Worm (Caenorhabditis elegans) whole organism, early embryonic: ENCODE measurements around the gene unc-7.
A peak's percentile ranks its signal among the peaks of the same experiment; 100 is the strongest.

Experiments used
- B0310.2 ChIP-seq: sonication (generic microtip); optimal IDR thresholded peaks from 2 replicates; lab custom pipeline; 2016; ENCODE audit warnings: mild to moderate bottlenecking, missing genetic modification characterization, missing compliant biosample characterization
- F13C5.2 ChIP-seq: sonication (generic microtip); optimal IDR thresholded peaks from 2 replicates; lab custom pipeline; 2017; ENCODE audit warnings: mild to moderate bottlenecking, missing genetic modification characterization, inconsistent platforms, missing compliant biosample characterization
- aly-1 ChIP-seq: sonication (generic microtip); optimal IDR thresholded peaks from 2 replicates; lab custom pipeline; 2016; ENCODE audit warnings: missing genetic modification characterization, missing compliant biosample characterization
- ama-1 ChIP-seq: fragments of 150-350 bp; optimal IDR thresholded peaks from 2 replicates; lab custom pipeline; 2014
- ceh-13 ChIP-seq: fragments of 200-800 bp; sonication (Bioruptor generic); optimal IDR thresholded peaks from 2 replicates; lab custom pipeline; 2018; ENCODE audit warnings: mild to moderate bottlenecking, missing genetic modification characterization, missing compliant biosample characterization
- ceh-36 ChIP-seq: sonication (generic microtip); optimal IDR thresholded peaks from 2 replicates; lab custom pipeline; 2016; ENCODE audit warnings: missing genetic modification characterization, inconsistent platforms, missing compliant biosample characterization
- ets-7 ChIP-seq: sonication (generic microtip); optimal IDR thresholded peaks from 2 replicates; lab custom pipeline; 2016; ENCODE audit warnings: missing genotype, missing genetic modification characterization, missing compliant biosample characterization
- flt-1 ChIP-seq: fragments of 200-800 bp; sonication (Bioruptor generic); IDR thresholded peaks from 2 replicates; pipeline ENCODE4 v1.3.6; 2022; ENCODE audit warnings: missing genetic modification characterization, missing compliant biosample characterization
- hmbx-1 ChIP-seq: sonication (generic microtip); optimal IDR thresholded peaks from 2 replicates; lab custom pipeline; 2016; ENCODE audit warnings: mild to moderate bottlenecking, missing genetic modification characterization, missing compliant biosample characterization
- hmg-4 ChIP-seq: fragments of 200-800 bp; sonication (Bioruptor generic); optimal IDR thresholded peaks from 2 replicates; lab custom pipeline; 2018; ENCODE audit warnings: mild to moderate bottlenecking, missing genetic modification characterization, missing compliant biosample characterization
- hnd-1 ChIP-seq: sonication (generic microtip); optimal IDR thresholded peaks from 2 replicates; lab custom pipeline; 2016; ENCODE audit warnings: missing genetic modification characterization, missing compliant biosample characterization
- pes-1 ChIP-seq: fragments of 200-800 bp; sonication (Bioruptor generic); IDR thresholded peaks from 2 replicates; pipeline ENCODE4 v1.3.6; 2022; ENCODE audit warnings: missing genetic modification reagents, missing genetic modification characterization, missing compliant biosample characterization
- scrt-1 ChIP-seq: fragments of 200-800 bp; sonication (Bioruptor generic); IDR thresholded peaks from 2 replicates; pipeline ENCODE4 v1.3.6; 2022; ENCODE audit warnings: missing genetic modification characterization, missing compliant biosample characterization
- sea-1 ChIP-seq: fragments of 200-800 bp; sonication (Bioruptor generic); conservative IDR thresholded peaks from 2 replicates; pipeline ENCODE4 v1.3.6; 2022; ENCODE audit warnings: missing genetic modification characterization, missing compliant biosample characterization
- tbx-11 ChIP-seq: fragments of 200-800 bp; sonication (Bioruptor generic); IDR thresholded peaks from 2 replicates; pipeline ENCODE4 v1.3.6; 2022; ENCODE audit warnings: missing genetic modification characterization, missing compliant biosample characterization
- tbx-37 ChIP-seq: fragments of 200-800 bp; sonication (Bioruptor generic); conservative IDR thresholded peaks from 2 replicates; pipeline ENCODE4 v1.3.6; 2022; ENCODE audit warnings: missing genetic modification reagents, missing genetic modification characterization, missing compliant biosample characterization
- tra-4 ChIP-seq: sonication (generic microtip); optimal IDR thresholded peaks from 2 replicates; lab custom pipeline; 2017; ENCODE audit warnings: missing genetic modification characterization, missing compliant biosample characterization

The unc-7 gene

DNA sequence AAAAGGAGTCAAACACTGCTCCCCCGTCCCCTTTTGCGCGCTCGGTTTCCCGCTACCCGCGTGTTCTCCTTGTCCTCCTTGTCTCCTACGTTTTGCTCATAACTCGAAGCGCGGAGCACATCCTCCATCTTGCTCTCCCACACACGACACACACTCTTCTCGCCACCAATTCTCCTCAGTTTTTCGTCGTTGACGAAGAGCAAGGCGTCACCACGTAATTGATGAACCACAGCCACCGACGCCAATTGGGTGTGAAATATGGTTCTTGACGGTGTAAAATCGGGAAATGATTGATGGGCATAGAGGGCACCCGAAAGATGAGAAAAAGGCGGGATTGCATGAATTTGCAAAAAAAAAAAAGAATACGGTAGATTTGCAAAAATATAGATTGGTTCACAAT is 1.3 kb upstream of the unc-7 start:
- no peak for TF ChIP-seq scrt-1 (GFP tag; lab: Robert Waterston, UW)
- no peak for TF ChIP-seq hmg-4 (GFP tag; lab: Kevin White, UChicago)
- no peak for TF ChIP-seq tbx-37 (GFP tag; lab: Robert Waterston, UW)
- no peak for TF ChIP-seq ceh-36 (tag; lab: Kevin White, UChicago)
- TF ChIP-seq hnd-1 (tag; lab: Kevin White, UChicago): no peak
- no peak for TF ChIP-seq tbx-11 (GFP tag; lab: Robert Waterston, UW)
- TF ChIP-seq sea-1 (GFP tag; lab: Robert Waterston, UW): no peak
- no peak for TF ChIP-seq B0310.2
- TF ChIP-seq flt-1 (GFP tag; lab: Robert Waterston, UW): no peak
- no peak for TF ChIP-seq F13C5.2
- no peak for TF ChIP-seq ama-1 (lab: Kevin White, UChicago)

DNA sequence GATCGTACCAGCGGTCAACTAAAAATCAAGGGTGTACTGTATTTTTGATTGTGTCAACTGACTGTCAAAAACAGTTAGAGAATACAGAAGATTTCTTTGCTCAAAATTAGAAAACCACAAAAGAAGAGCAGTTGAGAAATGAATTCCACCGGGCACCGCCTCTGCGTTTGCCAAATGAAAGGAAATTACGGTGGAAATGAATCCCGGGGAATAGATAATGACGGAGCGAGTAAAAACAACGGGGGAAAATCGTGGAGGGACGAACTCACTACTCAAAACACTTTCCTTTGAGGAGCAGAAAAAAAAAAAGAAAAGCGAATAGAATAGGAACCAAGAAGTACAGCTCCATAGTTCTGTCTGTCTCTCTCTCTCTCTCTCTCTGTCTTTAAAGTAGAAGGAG is 849 bp upstream of the unc-7 start:
- no peak for TF ChIP-seq scrt-1 (GFP tag; lab: Robert Waterston, UW)
- TF ChIP-seq aly-1 (tag; lab: Kevin White, UChicago): no peak
- no peak for TF ChIP-seq flt-1 (GFP tag; lab: Robert Waterston, UW)
- TF ChIP-seq B0310.2: no peak
- no peak for TF ChIP-seq pes-1
- no peak for TF ChIP-seq ceh-36 (tag; lab: Kevin White, UChicago)
- no peak for TF ChIP-seq hmg-4 (GFP tag; lab: Kevin White, UChicago)
- TF ChIP-seq F13C5.2: no peak

DNA sequence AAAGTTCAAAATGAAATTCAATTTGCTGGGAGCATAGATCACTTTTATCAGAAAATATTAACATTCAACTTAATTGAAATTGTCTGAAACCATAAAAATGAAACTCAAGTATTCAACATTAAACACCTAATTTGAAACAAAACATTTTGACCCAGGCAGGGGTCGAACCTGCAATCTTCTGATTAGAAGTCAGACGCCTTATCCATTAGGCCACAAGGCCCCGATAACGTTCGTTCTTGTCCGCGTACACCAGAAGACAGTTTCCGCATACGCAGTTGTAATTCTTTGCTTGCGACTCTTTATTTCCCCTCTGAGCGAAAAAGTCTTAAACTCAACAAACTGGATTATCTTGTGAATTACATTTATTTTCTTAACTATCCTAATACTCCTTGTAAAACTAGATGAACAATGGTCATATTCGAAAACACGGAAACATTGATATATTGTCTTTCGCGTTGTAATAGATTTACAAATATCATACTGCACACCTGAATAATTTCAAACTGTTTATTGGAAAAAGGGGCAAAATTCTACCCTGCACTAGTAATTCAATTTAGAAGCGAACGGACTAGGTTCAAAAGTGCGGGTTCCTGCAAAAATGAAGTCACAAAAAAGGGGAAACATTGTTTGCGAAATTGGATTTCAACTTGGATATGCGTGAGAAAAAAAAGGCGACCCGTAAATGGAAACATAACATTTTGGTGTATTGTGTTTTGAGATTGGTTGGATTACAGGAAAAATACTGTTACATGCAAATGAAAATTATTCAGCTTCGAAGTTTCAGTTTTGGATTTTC is 927 bp downstream of the unc-7 start:
- TF ChIP-seq pes-1 (peak; percentile 69), B0310.2 (no peak), ets-7 (tag; lab: Kevin White, UChicago) (no peak), aly-1 (tag; lab: Kevin White, UChicago) (no peak), ceh-13 (GFP tag; lab: Kevin White, UChicago) (no peak), flt-1 (GFP tag; lab: Robert Waterston, UW) (0 out of 2 replicates have a peak, but pooled peaks have one; percentile 49), tbx-37 (GFP tag; lab: Robert Waterston, UW) (no peak), ceh-36 (tag; lab: Kevin White, UChicago) (no peak), hnd-1 (tag; lab: Kevin White, UChicago) (no peak)

DNA sequence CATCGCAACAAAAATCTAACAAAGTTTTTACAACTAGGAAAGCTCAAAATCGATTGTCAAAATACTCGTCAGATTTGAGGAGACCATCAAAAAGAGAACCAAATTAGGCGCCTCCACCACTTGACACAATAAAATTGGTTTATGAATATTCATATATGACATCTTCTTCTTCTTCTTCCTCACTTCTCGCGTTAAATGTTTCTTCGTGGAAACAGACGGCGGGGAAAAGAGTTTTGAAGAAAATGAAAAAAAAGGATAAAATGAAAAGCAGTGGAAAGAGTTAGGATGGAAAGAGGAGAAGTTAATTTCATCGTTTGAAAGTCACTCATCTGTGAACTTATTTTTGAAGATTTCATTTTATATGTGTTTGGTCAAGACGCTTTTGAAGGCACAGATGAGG is 12.6 kb downstream of the unc-7 start:
- TF ChIP-seq F13C5.2 (no peak), pes-1 (no peak), scrt-1 (GFP tag; lab: Robert Waterston, UW) (no peak), hnd-1 (tag; lab: Kevin White, UChicago) (no peak), ceh-13 (GFP tag; lab: Kevin White, UChicago) (no peak), ets-7 (tag; lab: Kevin White, UChicago) (no peak), aly-1 (tag; lab: Kevin White, UChicago) (no peak), ama-1 (lab: Kevin White, UChicago) (no peak), tra-4 (tag; lab: Kevin White, UChicago) (no peak), hmbx-1 (tag; lab: Kevin White, UChicago) (no peak), sea-1 (GFP tag; lab: Robert Waterston, UW) (no peak), flt-1 (GFP tag; lab: Robert Waterston, UW) (no peak), tbx-11 (GFP tag; lab: Robert Waterston, UW) (no peak), ceh-36 (tag; lab: Kevin White, UChicago) (no peak), tbx-37 (GFP tag; lab: Robert Waterston, UW) (no peak), B0310.2 (no peak), hmg-4 (GFP tag; lab: Kevin White, UChicago) (no peak)

DNA sequence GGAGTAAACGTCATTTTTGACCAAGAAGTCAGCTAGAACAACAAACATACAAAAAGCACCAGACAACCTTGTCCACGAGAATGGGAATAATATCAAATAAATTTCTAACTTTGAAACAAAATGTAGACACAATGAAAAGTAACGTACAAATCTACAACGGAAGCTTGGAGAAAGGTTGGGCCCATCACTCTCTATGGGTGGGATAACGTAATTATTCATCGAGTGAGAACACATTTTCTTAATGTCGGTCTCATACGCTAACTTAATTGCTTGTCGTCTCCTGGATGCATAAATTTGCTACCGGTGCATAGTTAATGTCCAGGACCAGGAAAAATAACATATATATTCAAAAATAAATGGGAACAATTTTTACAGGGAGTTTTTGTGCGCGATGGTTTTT is 14.4 kb downstream of the unc-7 start:
- no peak for TF ChIP-seq ama-1 (lab: Kevin White, UChicago)
- no peak for TF ChIP-seq ets-7 (tag; lab: Kevin White, UChicago)
- TF ChIP-seq ceh-13 (GFP tag; lab: Kevin White, UChicago): no peak
- no peak for TF ChIP-seq sea-1 (GFP tag; lab: Robert Waterston, UW)
- no peak for TF ChIP-seq pes-1
- TF ChIP-seq flt-1 (GFP tag; lab: Robert Waterston, UW): no peak
- TF ChIP-seq hmg-4 (GFP tag; lab: Kevin White, UChicago): no peak
- TF ChIP-seq tra-4 (tag; lab: Kevin White, UChicago): no peak
- TF ChIP-seq scrt-1 (GFP tag; lab: Robert Waterston, UW): no peak
- TF ChIP-seq tbx-37 (GFP tag; lab: Robert Waterston, UW): no peak
- TF ChIP-seq hmbx-1 (tag; lab: Kevin White, UChicago): no peak
- no peak for TF ChIP-seq hnd-1 (tag; lab: Kevin White, UChicago)
- no peak for TF ChIP-seq ceh-36 (tag; lab: Kevin White, UChicago)
- no peak for TF ChIP-seq F13C5.2
- no peak for TF ChIP-seq aly-1 (tag; lab: Kevin White, UChicago)
- TF ChIP-seq tbx-11 (GFP tag; lab: Robert Waterston, UW): no peak
- TF ChIP-seq B0310.2: no peak

DNA sequence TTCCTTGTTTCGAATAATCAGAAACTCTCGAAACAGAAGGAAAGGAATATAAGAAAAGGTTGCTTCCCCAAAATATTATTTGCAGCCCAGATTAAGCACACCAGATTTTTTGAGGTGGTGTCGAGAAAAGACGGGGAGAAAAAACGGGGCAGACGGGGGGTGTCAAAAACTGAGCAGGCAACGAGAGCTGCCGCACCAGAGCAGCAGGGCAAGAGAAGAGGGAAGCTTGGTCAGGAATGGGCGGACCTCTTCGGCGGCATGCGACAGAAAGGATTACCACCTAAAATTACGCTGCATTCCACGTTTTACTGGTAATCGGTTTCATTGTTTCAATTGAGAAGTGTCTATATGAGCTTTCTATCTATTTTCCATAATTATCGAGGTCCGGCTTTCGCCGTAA is 15.5 kb downstream of the unc-7 start:
- no peak for TF ChIP-seq hmg-4 (GFP tag; lab: Kevin White, UChicago)
- no peak for TF ChIP-seq ama-1 (lab: Kevin White, UChicago)

- TF ChIP-seq hnd-1 (tag; lab: Kevin White, UChicago) (no peak), tbx-11 (GFP tag; lab: Robert Waterston, UW) (no peak), hmg-4 (GFP tag; lab: Kevin White, UChicago) (no peak)
Observed at ce11 chrX:15128184-15128583, 19.4 kb downstream of the unc-7 start.
